Worm (Caenorhabditis elegans): Measurements from ENCODE around the gene Y51A2A.6.

DNA sequence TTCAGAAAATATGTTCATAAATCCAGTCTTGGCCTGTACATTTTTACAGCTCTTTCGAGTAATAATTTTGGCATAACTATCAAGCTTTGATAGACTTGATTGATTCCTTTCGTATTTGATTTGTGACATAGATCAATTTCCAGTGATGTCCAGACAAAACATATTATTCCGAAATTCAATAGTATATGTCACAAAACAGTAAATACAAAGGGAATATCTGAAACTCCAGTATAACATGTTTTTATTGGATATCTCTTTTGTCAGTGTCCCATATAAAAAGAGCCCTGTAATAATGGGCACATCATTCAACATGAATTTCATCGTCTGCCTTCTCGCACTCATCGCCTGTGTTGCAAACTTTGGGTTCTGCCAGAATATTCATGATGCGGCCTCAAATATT is 11.9 kb upstream of the Y51A2A.6 start, which contains the start of gene Y51A2A.4:
- TF ChIP-seq K11D2.4 (GFP tag; IDR thresholded peaks at IDR 0.05) (no peak), F22D6.2 (tag; optimal IDR thresholded peaks at IDR 0.05) (no peak), bed-1 (GFP tag; IDR thresholded peaks at IDR 0.05) (no peak), dpl-1 (GFP tag; optimal IDR thresholded peaks at IDR 0.05) (no peak)
